Worm (Caenorhabditis elegans): ENCODE data around the gene chtb-2.

- TF ChIP-seq ama-1 (optimal IDR thresholded peaks at IDR 0.05) (no peak), ceh-13 (GFP tag; optimal IDR thresholded peaks at IDR 0.05) (no peak), tbx-37 (GFP tag; conservative IDR thresholded peaks at IDR 0.05) (no peak), aly-1 (tag; optimal IDR thresholded peaks at IDR 0.05) (no peak), scrt-1 (GFP tag; IDR thresholded peaks at IDR 0.05) (no peak), ceh-36 (tag; optimal IDR thresholded peaks at IDR 0.05) (no peak)
These were observed 30.3 kb upstream of the chtb-2 start for ce11 chrIII:6452683-6453082.
